Worm (Caenorhabditis elegans) whole organism, early embryonic: Measurements from ENCODE around the gene ceh-30.

Experiments used
- ama-1 ChIP-seq: fragments of 150-350 bp; optimal IDR thresholded peaks from 2 replicates; lab custom pipeline; 2014
- ceh-13 ChIP-seq: fragments of 200-800 bp; sonication (Bioruptor generic); optimal IDR thresholded peaks from 2 replicates; lab custom pipeline; 2018; ENCODE audit warnings: mild to moderate bottlenecking, missing genetic modification characterization, missing compliant biosample characterization
- ceh-36 ChIP-seq: sonication (generic microtip); optimal IDR thresholded peaks from 2 replicates; lab custom pipeline; 2016; ENCODE audit warnings: missing genetic modification characterization, inconsistent platforms, missing compliant biosample characterization
- flt-1 ChIP-seq: fragments of 200-800 bp; sonication (Bioruptor generic); IDR thresholded peaks from 2 replicates; pipeline ENCODE4 v1.3.6; 2022; ENCODE audit warnings: missing genetic modification characterization, missing compliant biosample characterization
- hmg-4 ChIP-seq: fragments of 200-800 bp; sonication (Bioruptor generic); optimal IDR thresholded peaks from 2 replicates; lab custom pipeline; 2018; ENCODE audit warnings: mild to moderate bottlenecking, missing genetic modification characterization, missing compliant biosample characterization
- pes-1 ChIP-seq: fragments of 200-800 bp; sonication (Bioruptor generic); IDR thresholded peaks from 2 replicates; pipeline ENCODE4 v1.3.6; 2022; ENCODE audit warnings: missing genetic modification reagents, missing genetic modification characterization, missing compliant biosample characterization
- scrt-1 ChIP-seq: fragments of 200-800 bp; sonication (Bioruptor generic); IDR thresholded peaks from 2 replicates; pipeline ENCODE4 v1.3.6; 2022; ENCODE audit warnings: missing genetic modification characterization, missing compliant biosample characterization
- tbx-37 ChIP-seq: fragments of 200-800 bp; sonication (Bioruptor generic); conservative IDR thresholded peaks from 2 replicates; pipeline ENCODE4 v1.3.6; 2022; ENCODE audit warnings: missing genetic modification reagents, missing genetic modification characterization, missing compliant biosample characterization

ce11 chrX:3057656-3058055 lies 5.7 kb upstream of the ceh-30 start:
- TF ChIP-seq pes-1 (GFP tag; lab: Robert Waterston, UW) (no peak), ama-1 (lab: Kevin White, UChicago) (no peak), ceh-36 (tag; lab: Kevin White, UChicago) (no peak), flt-1 (GFP tag; lab: Robert Waterston, UW) (no peak), hmg-4 (GFP tag; lab: Kevin White, UChicago) (no peak), tbx-37 (GFP tag; lab: Robert Waterston, UW) (no peak), scrt-1 (no peak), ceh-13 (GFP tag; lab: Kevin White, UChicago) (no peak)
